Fruit fly (Drosophila melanogaster) whole organism, prepupa: Measurements from ENCODE around the gene CG15641.

ENCODE experiments used
- Blimp-1 ChIP-seq: fragments of 200-800 bp; sonication (Bioruptor generic); optimal IDR thresholded peaks from 3 replicates; lab custom pipeline; 2017; ENCODE audit warnings: missing biosample characterization, missing genetic modification characterization, mild to moderate bottlenecking, moderate library complexity, missing genetic modification reagents
- CG10631 ChIP-seq: fragments of 200-800 bp; sonication (Bioruptor generic); optimal IDR thresholded peaks from 2 replicates; lab custom pipeline; 2016; ENCODE audit warnings: missing biosample characterization, missing genetic modification characterization
- CG10669 ChIP-seq: fragments of 200-800 bp; sonication (Bioruptor generic); optimal IDR thresholded peaks from 3 replicates; lab custom pipeline; 2018; ENCODE audit warnings: missing biosample characterization, mild to moderate bottlenecking, missing genetic modification characterization, moderate library complexity
- CG11294 ChIP-seq: fragments of 200-800 bp; sonication (Bioruptor generic); IDR thresholded peaks from 2 replicates; pipeline ENCODE4 v1.3.6; 2022; ENCODE audit warnings: missing biosample characterization, missing genetic modification characterization
- CG11762 ChIP-seq: fragments of 200-800 bp; sonication (Bioruptor generic); optimal IDR thresholded peaks from 3 replicates; lab custom pipeline; 2016; ENCODE audit warnings: missing biosample characterization, missing genetic modification characterization; ENCODE audit not compliant: insufficient read depth
- CG1621 ChIP-seq: fragments of 200-800 bp; sonication (Bioruptor generic); optimal IDR thresholded peaks from 3 replicates; lab custom pipeline; 2018; ENCODE audit warnings: missing biosample characterization, mild to moderate bottlenecking, missing genetic modification characterization
- CG16779 ChIP-seq: fragments of 200-800 bp; sonication (Bioruptor generic); optimal IDR thresholded peaks from 3 replicates; lab custom pipeline; 2017; ENCODE audit warnings: missing biosample characterization, mild to moderate bottlenecking, missing genetic modification characterization
- CG3032 ChIP-seq: fragments of 200-800 bp; optimal IDR thresholded peaks from 2 replicates; lab custom pipeline; 2019; ENCODE audit warnings: missing biosample characterization, mild to moderate bottlenecking, missing genetic modification characterization, moderate library complexity
- CG31627 ChIP-seq: fragments of 200-800 bp; sonication (Bioruptor generic); optimal IDR thresholded peaks from 3 replicates; lab custom pipeline; 2016; ENCODE audit warnings: missing biosample characterization, missing genetic modification characterization
- CG32006 ChIP-seq: fragments of 200-800 bp; sonication (Bioruptor generic); optimal IDR thresholded peaks from 3 replicates; lab custom pipeline; 2017; ENCODE audit warnings: missing biosample characterization, mild to moderate bottlenecking, missing genetic modification characterization
- CG34406 ChIP-seq: fragments of 200-800 bp; sonication (Bioruptor generic); optimal IDR thresholded peaks from 3 replicates; lab custom pipeline; 2016; ENCODE audit warnings: missing biosample characterization, missing genetic modification characterization
- CG4318 ChIP-seq: fragments of 200-800 bp; sonication (Bioruptor generic); optimal IDR thresholded peaks from 3 replicates; lab custom pipeline; 2017; ENCODE audit warnings: missing biosample characterization, mild to moderate bottlenecking, missing genetic modification characterization
- CG6163 ChIP-seq: fragments of 200-800 bp; sonication (Bioruptor generic); IDR thresholded peaks from 3 replicates; pipeline ENCODE4 v1.3.6; 2022; ENCODE audit warnings: missing biosample characterization, missing genetic modification characterization
- CG6276 ChIP-seq: fragments of 200-800 bp; sonication (Bioruptor generic); optimal IDR thresholded peaks from 2 replicates; lab custom pipeline; 2017; ENCODE audit warnings: missing biosample characterization, mild to moderate bottlenecking, missing genetic modification characterization
- CG6808 ChIP-seq: fragments of 200-800 bp; sonication (Bioruptor generic); optimal IDR thresholded peaks from 3 replicates; lab custom pipeline; 2017; ENCODE audit warnings: missing biosample characterization, missing genetic modification characterization, mild to moderate bottlenecking, moderate library complexity, missing genetic modification reagents
- CG6854 ChIP-seq: fragments of 200-800 bp; sonication (Bioruptor generic); optimal IDR thresholded peaks from 2 replicates; lab custom pipeline; 2017; ENCODE audit warnings: missing biosample characterization, mild to moderate bottlenecking, missing genetic modification characterization
- CG7368 ChIP-seq: fragments of 200-800 bp; sonication (Bioruptor generic); optimal IDR thresholded peaks from 3 replicates; lab custom pipeline; 2016; ENCODE audit warnings: missing biosample characterization, missing genetic modification characterization
- CG8119 ChIP-seq: fragments of 200-800 bp; sonication (Bioruptor generic); IDR thresholded peaks from 3 replicates; pipeline ENCODE4 v1.3.6; 2022; ENCODE audit warnings: missing biosample characterization, missing genetic modification characterization
- CG8319 ChIP-seq: fragments of 200-800 bp; sonication (Bioruptor generic); optimal IDR thresholded peaks from 3 replicates; lab custom pipeline; 2016; ENCODE audit warnings: missing biosample characterization, missing genetic modification characterization
- CG9139 ChIP-seq: fragments of 200-800 bp; sonication (Bioruptor generic); optimal IDR thresholded peaks from 3 replicates; lab custom pipeline; 2017; ENCODE audit warnings: missing biosample characterization, mild to moderate bottlenecking, missing genetic modification characterization
- Eip75B ChIP-seq: fragments of 200-800 bp; sonication (Bioruptor generic); optimal IDR thresholded peaks from 3 replicates; lab custom pipeline; 2016; ENCODE audit warnings: missing biosample characterization, missing genetic modification characterization
- Eip78C ChIP-seq: fragments of 200-800 bp; sonication (Bioruptor generic); peaks from one replicate; lab custom pipeline; 2016; ENCODE audit warnings: missing biosample characterization, missing genetic modification characterization
- Eip93F ChIP-seq: fragments of 200-800 bp; sonication (Bioruptor generic); optimal IDR thresholded peaks from 2 replicates; lab custom pipeline; 2016; ENCODE audit warnings: missing biosample characterization, mild to moderate bottlenecking, missing genetic modification characterization
- Ets96B ChIP-seq: fragments of 200-800 bp; optimal IDR thresholded peaks from 2 replicates; lab custom pipeline; 2019; ENCODE audit warnings: missing biosample characterization, mild to moderate bottlenecking, missing genetic modification characterization, moderate library complexity
- Gug ChIP-seq: fragments of 200-800 bp; sonication (Bioruptor generic); IDR thresholded peaks from 2 replicates; pipeline ENCODE4 v1.3.6; 2022; ENCODE audit warnings: missing biosample characterization, missing genetic modification characterization
- Hr39 ChIP-seq: fragments of 200-800 bp; sonication (Bioruptor generic); optimal IDR thresholded peaks from 2 replicates; lab custom pipeline; 2016; ENCODE audit warnings: missing biosample characterization, missing genetic modification characterization
- Hr4 ChIP-seq: fragments of 200-800 bp; sonication (Bioruptor generic); optimal IDR thresholded peaks from 3 replicates; lab custom pipeline; 2016; ENCODE audit warnings: missing biosample characterization, missing genetic modification characterization
- Lpt ChIP-seq: fragments of 200-800 bp; sonication (Bioruptor generic); optimal IDR thresholded peaks from 3 replicates; lab custom pipeline; 2016; ENCODE audit warnings: missing biosample characterization, missing genetic modification characterization
- Smox ChIP-seq: fragments of 200-800 bp; sonication (Bioruptor generic); optimal IDR thresholded peaks from 3 replicates; lab custom pipeline; 2016; ENCODE audit warnings: missing biosample characterization, missing genetic modification characterization
- achi ChIP-seq: fragments of 200-800 bp; sonication (Bioruptor generic); optimal IDR thresholded peaks from 3 replicates; lab custom pipeline; 2016; ENCODE audit warnings: missing biosample characterization, missing genetic modification characterization
- acj6 ChIP-seq: fragments of 200-800 bp; sonication (Bioruptor generic); optimal IDR thresholded peaks from 3 replicates; lab custom pipeline; 2016; ENCODE audit warnings: missing biosample characterization, missing genetic modification characterization
- dac ChIP-seq: fragments of 200-800 bp; sonication (Bioruptor generic); optimal IDR thresholded peaks from 2 replicates; lab custom pipeline; 2017; ENCODE audit warnings: missing biosample characterization, mild to moderate bottlenecking, missing genetic modification characterization
- dsx ChIP-seq: fragments of 200-800 bp; optimal IDR thresholded peaks from 3 replicates; lab custom pipeline; 2019; ENCODE audit warnings: missing biosample characterization, mild to moderate bottlenecking, missing genetic modification characterization, moderate library complexity; ENCODE audit not compliant: poor library complexity, severe bottlenecking
- eg ChIP-seq: fragments of 200-800 bp; sonication (Bioruptor generic); IDR thresholded peaks from 3 replicates; pipeline ENCODE4 v1.3.6; 2022; ENCODE audit warnings: missing biosample characterization, missing genetic modification characterization
- esn ChIP-seq: fragments of 200-800 bp; sonication (Bioruptor generic); optimal IDR thresholded peaks from 2 replicates; lab custom pipeline; 2016; ENCODE audit warnings: missing biosample characterization, mild to moderate bottlenecking, missing genetic modification characterization, moderate library complexity
- fd59A ChIP-seq: fragments of 200-800 bp; sonication (Bioruptor generic); optimal IDR thresholded peaks from 2 replicates; lab custom pipeline; 2017; ENCODE audit warnings: missing biosample characterization, mild to moderate bottlenecking, missing genetic modification characterization, missing genetic modification reagents
- fkh ChIP-seq: fragments of 200-800 bp; sonication (Bioruptor generic); optimal IDR thresholded peaks from 3 replicates; lab custom pipeline; 2017; ENCODE audit warnings: missing biosample characterization, mild to moderate bottlenecking, missing genetic modification characterization, moderate library complexity
- lz ChIP-seq: fragments of 200-800 bp; sonication (Bioruptor generic); optimal IDR thresholded peaks from 3 replicates; lab custom pipeline; 2016; ENCODE audit warnings: missing biosample characterization, missing genetic modification characterization
- net ChIP-seq: fragments of 200-800 bp; sonication (Bioruptor generic); optimal IDR thresholded peaks from 3 replicates; lab custom pipeline; 2016; ENCODE audit warnings: missing biosample characterization, missing genetic modification characterization
- salr ChIP-seq, 2 experiments: fragments of 200-800 bp; sonication (Bioruptor generic); optimal IDR thresholded peaks; 3 replicates each; lab custom pipeline; 2016 to 2018; ENCODE audit warnings: missing biosample characterization in 2 of 2, missing genetic modification characterization in 2 of 2, mild to moderate bottlenecking in 1 of 2
- spab ChIP-seq: fragments of 200-800 bp; sonication (Bioruptor generic); optimal IDR thresholded peaks from 2 replicates; lab custom pipeline; 2017; ENCODE audit warnings: missing biosample characterization, mild to moderate bottlenecking, missing genetic modification characterization, missing genetic modification reagents
- ss ChIP-seq, 2 experiments: fragments of 200-800 bp; sonication (Bioruptor generic); optimal IDR thresholded peaks; 2 replicates in 1 of 2; 3 replicates in 1 of 2; lab custom pipeline; 2017 to 2018; ENCODE audit warnings: mild to moderate bottlenecking in 2 of 2, missing biosample characterization in 2 of 2, missing genetic modification characterization in 2 of 2, moderate library complexity in 1 of 2
- svp ChIP-seq: fragments of 200-800 bp; sonication (Bioruptor generic); peaks from one replicate; lab custom pipeline; 2016; ENCODE audit warnings: missing biosample characterization, missing genetic modification characterization
- topi ChIP-seq: fragments of 200-800 bp; sonication (Bioruptor generic); optimal IDR thresholded peaks from 3 replicates; lab custom pipeline; 2016; ENCODE audit warnings: missing biosample characterization, missing genetic modification characterization
- vri ChIP-seq: fragments of 200-800 bp; sonication (Bioruptor generic); optimal IDR thresholded peaks from 3 replicates; lab custom pipeline; 2016; ENCODE audit warnings: missing biosample characterization, mild to moderate bottlenecking, missing genetic modification characterization

The CG15641 gene

dm6 chrX:15497440-15498271, 30.0 kb downstream of the CG15641 start:
- TF ChIP-seq CG32006 = peak; percentile 10
- peak; percentile 71 for TF ChIP-seq Eip78C
- TF ChIP-seq CG10631 (GFP tag; lab: Kevin White, UChicago) = no peak
- TF ChIP-seq CG6808 (GFP tag; lab: Kevin White, UChicago) = no peak
- TF ChIP-seq ss (GFP tag; optimal IDR thresholded peaks at IDR 0.05; lab: Kevin White, UChicago) = peak in 1 of 2 experiments; percentile 41
- TF ChIP-seq CG6163 (GFP tag; lab: Robert Waterston, UW) = peak; percentile 30; the same call in 2 of the 3 replicates
- peak; percentile 5 for TF ChIP-seq CG16779
- TF ChIP-seq spab (GFP tag; lab: Kevin White, UChicago) = no peak
- TF ChIP-seq Blimp-1 (GFP tag; lab: Kevin White, UChicago) = no peak
- TF ChIP-seq eg (GFP tag; lab: Robert Waterston, UW) = no peak
- peak; percentile 94 for TF ChIP-seq fkh (GFP tag; lab: Kevin White, UChicago)
- no peak for TF ChIP-seq CG1621 (tag; lab: Kevin White, UChicago)
- TF ChIP-seq svp (GFP tag; lab: Kevin White, UChicago) = no peak

- TF ChIP-seq Hr4 (GFP tag; lab: Kevin White, UChicago) (no peak), CG3032 (tag; lab: Kevin White, UChicago) (no peak), CG4318 (no peak), CG6854 (GFP tag; lab: Kevin White, UChicago) (peak; percentile 7), dsx (GFP tag; lab: Kevin White, UChicago) (peak; percentile 48), CG32006 (no peak), CG6808 (GFP tag; lab: Kevin White, UChicago) (peak; percentile 42), esn (GFP tag; lab: Kevin White, UChicago) (peak; percentile 37), acj6 (no peak), CG6163 (GFP tag; lab: Robert Waterston, UW) (peak; percentile 67), CG7368 (GFP tag; lab: Kevin White, UChicago) (no peak), net (peak; percentile 45), topi (GFP tag; lab: Kevin White, UChicago) (peak; percentile 34), CG11762 (no peak), eg (GFP tag; lab: Robert Waterston, UW) (peak; percentile 55; the same call in 2 of the 3 replicates), CG8119 (GFP tag; lab: Robert Waterston, UW) (0 out of 3 replicates have a peak, but pooled peaks have one; percentile 14), svp (GFP tag; lab: Kevin White, UChicago) (peak; percentile 81), Lpt (no peak), Gug (GFP tag; lab: Robert Waterston, UW) (no peak), CG8319 (GFP tag; lab: Kevin White, UChicago) (no peak), CG31627 (GFP tag; lab: Kevin White, UChicago) (peak; percentile 4), spab (GFP tag; lab: Kevin White, UChicago) (no peak), Eip93F (no peak), ss (GFP tag; optimal IDR thresholded peaks at IDR 0.05; lab: Kevin White, UChicago) (peak; percentile 60 to 75), achi (peak; percentile 33), CG34406 (GFP tag; lab: Kevin White, UChicago) (no peak), CG11294 (GFP tag; lab: Robert Waterston, UW) (no peak), Smox (GFP tag; lab: Kevin White, UChicago) (no peak), vri (GFP tag; lab: Kevin White, UChicago) (peak; percentile 58), lz (peak; percentile 23), dac (GFP tag; lab: Kevin White, UChicago) (no peak), fkh (GFP tag; lab: Kevin White, UChicago) (peak; percentile 35), fd59A (GFP tag; lab: Kevin White, UChicago) (no peak), salr (GFP tag; optimal IDR thresholded peaks at IDR 0.05; lab: Kevin White, UChicago) (peak in 1 of 2 experiments; percentile 27), Eip75B (GFP tag; lab: Kevin White, UChicago) (peak; percentile 35), CG6276 (GFP tag; lab: Kevin White, UChicago) (no peak), CG9139 (GFP tag; lab: Kevin White, UChicago) (peak; percentile 66), Blimp-1 (GFP tag; lab: Kevin White, UChicago) (no peak), CG1621 (tag; lab: Kevin White, UChicago) (peak; percentile 70), CG10669 (GFP tag; lab: Kevin White, UChicago) (peak; percentile 9), Eip78C (peak; percentile 72), CG16779 (no peak), CG10631 (GFP tag; lab: Kevin White, UChicago) (no peak), Ets96B (tag; lab: Kevin White, UChicago) (peak; percentile 18), Hr39 (GFP tag; lab: Kevin White, UChicago) (no peak)
Measured at dm6 chrX:15498791-15499190, 31.1 kb downstream of the CG15641 start.
